Worm (Caenorhabditis elegans) whole organism, mixed stage, embryonic: ENCODE measurements around the gene Y48A6B.14.

Experiments
- M03D4.4 ChIP-seq: sonication (generic microtip); optimal IDR thresholded peaks from 2 replicates; lab custom pipeline; 2017; ENCODE audit warnings: mild to moderate bottlenecking, missing genetic modification characterization, missing compliant biosample characterization
- bed-3 ChIP-seq: fragments of 200-800 bp; sonication (Bioruptor generic); optimal IDR thresholded peaks from 3 replicates; lab custom pipeline; 2018; ENCODE audit warnings: mild to moderate bottlenecking, missing genetic modification characterization, moderate library complexity, missing compliant biosample characterization
- blmp-1 ChIP-seq: fragments of 150-350 bp; optimal IDR thresholded peaks from 2 replicates; lab custom pipeline; 2014; ENCODE audit warnings: missing biosample characterization, missing genetic modification characterization
- ceh-39 ChIP-seq: fragments of 150-350 bp; optimal IDR thresholded peaks from 2 replicates; lab custom pipeline; 2014; ENCODE audit warnings: missing biosample characterization, missing genetic modification characterization
- ceh-43 ChIP-seq: fragments of 200-800 bp; sonication (Bioruptor generic); optimal IDR thresholded peaks from 2 replicates; lab custom pipeline; 2018; ENCODE audit warnings: mild to moderate bottlenecking, missing genetic modification characterization, moderate library complexity, missing compliant biosample characterization
- ceh-83 ChIP-seq: fragments of 200-800 bp; sonication (Bioruptor generic); optimal IDR thresholded peaks from 2 replicates; lab custom pipeline; 2018; ENCODE audit warnings: mild to moderate bottlenecking, missing genetic modification characterization, missing compliant biosample characterization
- ces-1 ChIP-seq: fragments of 150-350 bp; optimal IDR thresholded peaks from 2 replicates; lab custom pipeline; 2014; ENCODE audit warnings: missing biosample characterization, missing genetic modification reagents, missing genetic modification characterization
- cnd-1 ChIP-seq: fragments of 200-800 bp; sonication (Bioruptor generic); optimal IDR thresholded peaks from 2 replicates; lab custom pipeline; 2018; ENCODE audit warnings: mild to moderate bottlenecking, missing genetic modification characterization, missing compliant biosample characterization
- drap-1 ChIP-seq: fragments of 200-800 bp; sonication (Bioruptor generic); optimal IDR thresholded peaks from 3 replicates; lab custom pipeline; 2018; ENCODE audit warnings: mild to moderate bottlenecking, missing genetic modification characterization, missing compliant biosample characterization
- elt-3 ChIP-seq: fragments of 150-350 bp; optimal IDR thresholded peaks from 2 replicates; lab custom pipeline; 2014; ENCODE audit warnings: missing biosample characterization, missing genetic modification characterization
- flh-1 ChIP-seq: fragments of 200-800 bp; sonication (Bioruptor generic); optimal IDR thresholded peaks from 2 replicates; lab custom pipeline; 2018; ENCODE audit warnings: mild to moderate bottlenecking, missing genetic modification characterization, moderate library complexity, missing compliant biosample characterization
- ham-2 ChIP-seq: fragments of 200-800 bp; sonication (Bioruptor generic); optimal IDR thresholded peaks from 2 replicates; lab custom pipeline; 2018; ENCODE audit warnings: mild to moderate bottlenecking, missing genetic modification characterization, missing compliant biosample characterization
- hlh-1 ChIP-seq: fragments of 150-350 bp; optimal IDR thresholded peaks from 2 replicates; lab custom pipeline; 2014; ENCODE audit warnings: missing biosample characterization, missing genetic modification reagents, missing genetic modification characterization
- lin-13 ChIP-seq: fragments of 150-350 bp; optimal IDR thresholded peaks from 2 replicates; lab custom pipeline; 2014; ENCODE audit warnings: missing biosample characterization, missing genetic modification characterization
- lin-32 ChIP-seq: fragments of 200-800 bp; sonication (Bioruptor generic); optimal IDR thresholded peaks from 2 replicates; lab custom pipeline; 2018; ENCODE audit warnings: mild to moderate bottlenecking, missing genetic modification characterization, missing compliant biosample characterization
- lsy-2 ChIP-seq: fragments of 150-350 bp; optimal IDR thresholded peaks from 2 replicates; lab custom pipeline; 2014; ENCODE audit warnings: missing biosample characterization, missing genetic modification characterization
- mab-5 ChIP-seq: fragments of 150-350 bp; optimal IDR thresholded peaks from 2 replicates; lab custom pipeline; 2014; ENCODE audit warnings: missing biosample characterization, missing genetic modification characterization
- mep-1 ChIP-seq: fragments of 150-350 bp; optimal IDR thresholded peaks from 2 replicates; lab custom pipeline; 2017; ENCODE audit warnings: missing biosample characterization, missing genetic modification reagents, missing genetic modification characterization, inconsistent platforms
- mls-2 ChIP-seq: sonication (generic microtip); optimal IDR thresholded peaks from 2 replicates; lab custom pipeline; 2016; ENCODE audit warnings: mild to moderate bottlenecking, missing genetic modification characterization, moderate library complexity, missing compliant biosample characterization
- nhr-12 ChIP-seq: fragments of 150-350 bp; optimal IDR thresholded peaks from 2 replicates; lab custom pipeline; 2014; ENCODE audit warnings: missing biosample characterization, missing genetic modification characterization
- nhr-2 ChIP-seq: fragments of 150-350 bp; optimal IDR thresholded peaks from 2 replicates; lab custom pipeline; 2014; ENCODE audit warnings: missing biosample characterization, missing genetic modification characterization
- nhr-28 ChIP-seq: fragments of 150-350 bp; optimal IDR thresholded peaks from 2 replicates; lab custom pipeline; 2014; ENCODE audit warnings: missing biosample characterization, missing genetic modification characterization
- nhr-76 ChIP-seq: sonication (generic microtip); optimal IDR thresholded peaks from 2 replicates; lab custom pipeline; 2017; ENCODE audit warnings: missing biosample characterization, missing genetic modification characterization
- snpc-4 ChIP-seq: fragments of 150-350 bp; optimal IDR thresholded peaks from 2 replicates; lab custom pipeline; 2014; ENCODE audit warnings: missing biosample characterization, missing genetic modification characterization
- sptf-1 ChIP-seq: sonication (generic microtip); optimal IDR thresholded peaks from 2 replicates; lab custom pipeline; 2017; ENCODE audit warnings: mild to moderate bottlenecking, missing genetic modification characterization, moderate library complexity, missing compliant biosample characterization
- tbx-8 ChIP-seq: fragments of 200-800 bp; sonication (Bioruptor generic); optimal IDR thresholded peaks from 2 replicates; lab custom pipeline; 2018; ENCODE audit warnings: mild to moderate bottlenecking, missing genetic modification characterization, moderate library complexity, missing compliant biosample characterization
- unc-120 ChIP-seq: sonication (generic microtip); optimal IDR thresholded peaks from 2 replicates; lab custom pipeline; 2017; ENCODE audit warnings: missing genetic modification characterization, missing compliant biosample characterization; ENCODE audit not compliant: poor library complexity, severe bottlenecking
- unc-39 ChIP-seq: fragments of 150-350 bp; optimal IDR thresholded peaks from 2 replicates; lab custom pipeline; 2014; ENCODE audit warnings: missing biosample characterization, missing genetic modification characterization
- unc-62 ChIP-seq: fragments of 150-350 bp; optimal IDR thresholded peaks from 2 replicates; lab custom pipeline; 2014; ENCODE audit warnings: missing biosample characterization, missing genetic modification reagents, missing genetic modification characterization
- zip-8 ChIP-seq: fragments of 150-350 bp; optimal IDR thresholded peaks from 2 replicates; lab custom pipeline; 2014; ENCODE audit warnings: missing biosample characterization, missing genetic modification characterization
- ztf-11 ChIP-seq: fragments of 150-350 bp; optimal IDR thresholded peaks from 2 replicates; lab custom pipeline; 2014; ENCODE audit warnings: missing biosample characterization, missing genetic modification characterization

Gene Y48A6B.14

ce11 chrIII:11063259-11063658 is 31.9 kb downstream of the Y48A6B.14 start, which contains the start of gene rsa-2:
Gene rsa-2, plus strand, starts transcription at chrIII:11063479.
- TF ChIP-seq ceh-83 (peak; percentile 71), ztf-11 (tag; lab: Kevin White, UChicago) (no peak), mab-5 (tag; lab: Kevin White, UChicago) (no peak), flh-1 (GFP tag; lab: Kevin White, UChicago) (no peak), lin-13 (tag; lab: Kevin White, UChicago) (peak; percentile 26), mls-2 (tag; lab: Kevin White, UChicago) (no peak), mep-1 (peak; percentile 45), unc-62 (no peak), drap-1 (peak; percentile 2), lsy-2 (peak; percentile 21), sptf-1 (peak; percentile 45), ces-1 (peak; percentile 46), ceh-43 (no peak)

ce11 chrIII:11064576-11064975 is 33.2 kb downstream of the Y48A6B.14 start:
- TF ChIP-seq nhr-12 (tag; lab: Kevin White, UChicago), result no peak
- no peak for TF ChIP-seq elt-3 (tag; lab: Kevin White, UChicago)
- TF ChIP-seq nhr-28 (tag; lab: Kevin White, UChicago), result no peak
- TF ChIP-seq drap-1, result no peak
- no peak for TF ChIP-seq tbx-8 (GFP tag; lab: Kevin White, UChicago)
- TF ChIP-seq sptf-1, result no peak
- TF ChIP-seq mep-1, result no peak
- TF ChIP-seq ztf-11 (tag; lab: Kevin White, UChicago), result no peak
- no peak for TF ChIP-seq zip-8 (tag; lab: Kevin White, UChicago)
- no peak for TF ChIP-seq ceh-83
- no peak for TF ChIP-seq mab-5 (tag; lab: Kevin White, UChicago)
- TF ChIP-seq lin-32, result no peak
- no peak for TF ChIP-seq nhr-2 (tag; lab: Kevin White, UChicago)

DNA sequence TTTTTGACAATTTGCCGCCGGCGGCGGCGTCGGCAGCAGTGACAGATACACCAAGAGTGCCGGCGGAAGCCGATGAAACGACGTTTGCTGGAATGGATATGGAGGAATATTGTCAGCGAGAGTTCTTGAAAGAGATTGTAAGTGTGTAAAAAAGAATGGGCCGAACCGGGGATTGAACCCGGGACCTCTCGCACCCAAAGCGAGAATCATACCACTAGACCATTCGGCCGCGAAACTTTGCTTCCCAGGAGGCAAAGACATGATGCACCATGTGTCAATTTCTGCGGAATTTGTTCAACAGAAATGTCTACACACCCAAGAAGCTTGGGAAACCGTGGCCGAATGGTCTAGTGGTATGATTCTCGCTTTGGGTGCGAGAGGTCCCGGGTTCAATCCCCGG is 35.3 kb downstream of the Y48A6B.14 start:
- no peak for TF ChIP-seq hlh-1 (tag; lab: Kevin White, UChicago)
- no peak for TF ChIP-seq ham-2 (GFP tag; lab: Kevin White, UChicago)
- no peak for TF ChIP-seq ceh-83
- TF ChIP-seq lin-13 (tag; lab: Kevin White, UChicago), result peak; percentile 8
- TF ChIP-seq unc-120 (tag; lab: Kevin White, UChicago), result peak; percentile 54
- TF ChIP-seq M03D4.4, result peak; percentile 19
- peak; percentile 43 for TF ChIP-seq ztf-11 (tag; lab: Kevin White, UChicago)
- peak; percentile 14 for TF ChIP-seq ces-1
- no peak for TF ChIP-seq nhr-76
- no peak for TF ChIP-seq drap-1
- TF ChIP-seq bed-3, result peak; percentile 12
- peak; percentile 29 for TF ChIP-seq sptf-1

ce11 chrIII:11068553-11068952 is 37.1 kb downstream of the Y48A6B.14 start, which contains the start of gene W09D6.1:
Gene W09D6.1, plus strand, starts transcription at chrIII:11068853.
- TF ChIP-seq elt-3 (tag; lab: Kevin White, UChicago), result no peak
- no peak for TF ChIP-seq mls-2 (tag; lab: Kevin White, UChicago)
- TF ChIP-seq hlh-1 (tag; lab: Kevin White, UChicago), result no peak
- no peak for TF ChIP-seq ceh-83
- no peak for TF ChIP-seq mep-1
- no peak for TF ChIP-seq tbx-8 (GFP tag; lab: Kevin White, UChicago)
- TF ChIP-seq nhr-12 (tag; lab: Kevin White, UChicago), result no peak
- TF ChIP-seq snpc-4 (tag; lab: Kevin White, UChicago), result no peak

DNA sequence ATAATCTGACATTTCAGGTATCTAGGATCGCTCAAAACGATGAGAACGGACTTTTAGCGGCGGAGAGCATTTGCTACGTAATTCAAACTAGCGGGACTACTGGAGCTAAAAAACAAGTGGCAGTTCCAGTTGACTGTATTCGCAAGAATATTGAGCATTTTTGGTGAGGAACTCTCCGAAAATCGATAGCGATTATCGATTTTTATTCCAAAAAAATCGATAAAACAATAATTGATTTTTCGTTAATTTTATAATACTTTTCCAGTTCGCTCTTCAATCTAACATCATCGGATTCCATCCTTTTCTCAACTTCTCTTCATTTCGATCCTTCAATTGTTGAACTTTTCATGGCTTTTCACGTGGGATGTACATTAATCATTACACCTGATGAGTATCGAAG is 37.9 kb downstream of the Y48A6B.14 start:
- no peak for TF ChIP-seq ceh-83
- no peak for TF ChIP-seq lin-13 (tag; lab: Kevin White, UChicago)
- no peak for TF ChIP-seq unc-62
- no peak for TF ChIP-seq cnd-1 (tag; lab: Kevin White, UChicago)
- no peak for TF ChIP-seq zip-8 (tag; lab: Kevin White, UChicago)
- TF ChIP-seq nhr-76, result no peak
- no peak for TF ChIP-seq sptf-1
- TF ChIP-seq unc-39 (tag; lab: Kevin White, UChicago), result no peak
- TF ChIP-seq nhr-2 (tag; lab: Kevin White, UChicago), result no peak
- no peak for TF ChIP-seq nhr-12 (tag; lab: Kevin White, UChicago)
- TF ChIP-seq snpc-4 (tag; lab: Kevin White, UChicago), result no peak
- TF ChIP-seq ztf-11 (tag; lab: Kevin White, UChicago), result no peak
- no peak for TF ChIP-seq blmp-1 (tag; lab: Kevin White, UChicago)
- TF ChIP-seq unc-120 (tag; lab: Kevin White, UChicago), result no peak
- TF ChIP-seq ceh-39 (tag; lab: Kevin White, UChicago), result no peak
- TF ChIP-seq, all 35 proteins: peak for 0
